Worm (Caenorhabditis elegans) whole organism, young adult: Measurements from ENCODE around the gene Y39B6A.42.

Experiments used
- F57A8.1 ChIP-seq: fragments of 200-800 bp; sonication (Bioruptor generic); optimal IDR thresholded peaks from 2 replicates; lab custom pipeline; 2018; ENCODE audit warnings: mild to moderate bottlenecking, missing genetic modification characterization, moderate library complexity, missing compliant biosample characterization
- atf-7 ChIP-seq: sonication (generic microtip); optimal IDR thresholded peaks from 2 replicates; lab custom pipeline; 2017; ENCODE audit warnings: mild to moderate bottlenecking, missing genetic modification characterization, missing compliant biosample characterization
- bed-2 ChIP-seq: fragments of 200-800 bp; sonication (Bioruptor generic); IDR thresholded peaks from 2 replicates; pipeline ENCODE4 v1.3.6; 2022; ENCODE audit warnings: missing genetic modification reagents, missing genetic modification characterization, missing compliant biosample characterization
- ceh-58 ChIP-seq: fragments of 200-800 bp; sonication (Bioruptor generic); IDR thresholded peaks from 2 replicates; pipeline ENCODE4 v1.3.6; 2022; ENCODE audit warnings: missing genetic modification characterization, missing compliant biosample characterization
- chd-7 ChIP-seq: sonication (generic microtip); optimal IDR thresholded peaks from 2 replicates; lab custom pipeline; 2016; ENCODE audit warnings: mild to moderate bottlenecking, missing genetic modification characterization, moderate library complexity, missing compliant biosample characterization
- egl-44 ChIP-seq: fragments of 200-800 bp; sonication (Bioruptor generic); IDR thresholded peaks from 2 replicates; pipeline ENCODE4 v1.3.6; 2022; ENCODE audit warnings: missing genetic modification reagents, missing genetic modification characterization, missing compliant biosample characterization
- gei-17 ChIP-seq: fragments of 200-800 bp; sonication (Bioruptor generic); optimal IDR thresholded peaks from 2 replicates; lab custom pipeline; 2018; ENCODE audit warnings: mild to moderate bottlenecking, missing genetic modification characterization, missing compliant biosample characterization
- lin-35 ChIP-seq, 3 experiments: fragments of 150-350 bp in 2 of 3; sonication (generic microtip) in 1 of 3; optimal IDR thresholded peaks; 2 replicates each; lab custom pipeline; 2014 to 2018; ENCODE audit warnings: missing biosample characterization in 3 of 3, missing genetic modification characterization in 3 of 3, missing genetic modification reagents in 3 of 3
- pbrm-1 ChIP-seq: fragments of 200-800 bp; sonication (Bioruptor generic); IDR thresholded peaks from 2 replicates; pipeline ENCODE4 v1.3.6; 2022; ENCODE audit warnings: missing genetic modification reagents, missing genetic modification characterization, missing compliant biosample characterization
- sea-2 ChIP-seq: fragments of 200-800 bp; sonication (Bioruptor generic); IDR thresholded peaks from 2 replicates; pipeline ENCODE4 v1.3.6; 2022; ENCODE audit warnings: missing genetic modification characterization, missing compliant biosample characterization

ce11 chrV:19019239-19019638 is 49.8 kb upstream of the Y39B6A.42 start:
- TF ChIP-seq ceh-58 (GFP tag; lab: Robert Waterston, UW) (no peak), egl-44 (GFP tag; lab: Robert Waterston, UW) (no peak), chd-7 (tag; lab: Kevin White, UChicago) (no peak), sea-2 (GFP tag; lab: Robert Waterston, UW) (no peak), bed-2 (GFP tag; lab: Robert Waterston, UW) (no peak), F57A8.1 (GFP tag; lab: Kevin White, UChicago) (no peak), atf-7 (no peak), lin-35 (GFP tag; optimal IDR thresholded peaks at IDR 0.05; lab: Kevin White, UChicago) (no peak), gei-17 (GFP tag; lab: Kevin White, UChicago) (no peak), pbrm-1 (no peak)
